Fruit fly (Drosophila melanogaster) whole organism, wandering third instar larva: ENCODE measurements around the gene Imp.

ENCODE experiments used
- CG32264 ChIP-seq: fragments of 200-800 bp; sonication (Bioruptor generic); optimal IDR thresholded peaks from 2 replicates; lab custom pipeline; 2016; ENCODE audit warnings: missing biosample characterization, missing genetic modification characterization
- CG9705 ChIP-seq: fragments of 200-800 bp; sonication (Bioruptor generic); optimal IDR thresholded peaks from 2 replicates; lab custom pipeline; 2018; ENCODE audit warnings: missing biosample characterization, mild to moderate bottlenecking, missing genetic modification characterization
- Hr78 ChIP-seq: fragments of >200 bp; optimal IDR thresholded peaks from 2 replicates; lab custom pipeline; 2017; ENCODE audit warnings: missing biosample characterization, missing genetic modification characterization
- Jra ChIP-seq: sonication (Bioruptor generic); optimal IDR thresholded peaks from 2 replicates; lab custom pipeline; 2016; ENCODE audit warnings: missing biosample characterization, missing genetic modification characterization
- N ChIP-seq: fragments of >200 bp; optimal IDR thresholded peaks from 2 replicates; lab custom pipeline; 2018; ENCODE audit warnings: missing biosample characterization, missing external identifiers, missing genetic modification characterization
- Rel ChIP-seq, 2 experiments: fragments of 200-800 bp; sonication (Bioruptor generic) in 1 of 2; optimal IDR thresholded peaks; 2 replicates in 1 of 2; 3 replicates in 1 of 2; lab custom pipeline; 2016 to 2019; ENCODE audit warnings: mild to moderate bottlenecking in 2 of 2, missing biosample characterization in 2 of 2, missing genetic modification characterization in 2 of 2, moderate library complexity in 1 of 2
- Vsx2 ChIP-seq: fragments of 200-300, 225-300 bp; sonication (Bioruptor generic); optimal IDR thresholded peaks from 2 replicates; lab custom pipeline; 2018; ENCODE audit warnings: missing biosample characterization, missing genetic modification characterization; ENCODE audit not compliant: partially characterized antibody
- dmrt93B ChIP-seq: fragments of 200-800 bp; sonication (Bioruptor generic); optimal IDR thresholded peaks from 2 replicates; lab custom pipeline; 2018; ENCODE audit warnings: missing biosample characterization, mild to moderate bottlenecking, missing genetic modification characterization
- fru ChIP-seq: fragments of 200-800 bp; sonication (Bioruptor generic); optimal IDR thresholded peaks from 3 replicates; lab custom pipeline; 2016; ENCODE audit warnings: missing biosample characterization, mild to moderate bottlenecking, missing genetic modification characterization
- jim ChIP-seq: fragments of 175-275, 200-325 bp; sonication (Bioruptor generic); optimal IDR thresholded peaks from 2 replicates; lab custom pipeline; 2016; ENCODE audit warnings: missing biosample characterization, mild to moderate bottlenecking, missing genetic modification characterization
- pan ChIP-seq: fragments of >200 bp; optimal IDR thresholded peaks from 2 replicates; lab custom pipeline; 2017
- rgr ChIP-seq: fragments of 200-800 bp; sonication (Bioruptor generic); optimal IDR thresholded peaks from 3 replicates; lab custom pipeline; 2016; ENCODE audit warnings: missing biosample characterization, mild to moderate bottlenecking, missing genetic modification characterization
- sv ChIP-seq: fragments of 200-800 bp; sonication (Bioruptor generic); optimal IDR thresholded peaks from 3 replicates; lab custom pipeline; 2016; ENCODE audit warnings: missing biosample characterization, missing genetic modification characterization
- usp ChIP-seq: fragments of >200 bp; optimal IDR thresholded peaks from 2 replicates; lab custom pipeline; 2017; ENCODE audit warnings: missing biosample characterization, missing genetic modification characterization

DNA sequence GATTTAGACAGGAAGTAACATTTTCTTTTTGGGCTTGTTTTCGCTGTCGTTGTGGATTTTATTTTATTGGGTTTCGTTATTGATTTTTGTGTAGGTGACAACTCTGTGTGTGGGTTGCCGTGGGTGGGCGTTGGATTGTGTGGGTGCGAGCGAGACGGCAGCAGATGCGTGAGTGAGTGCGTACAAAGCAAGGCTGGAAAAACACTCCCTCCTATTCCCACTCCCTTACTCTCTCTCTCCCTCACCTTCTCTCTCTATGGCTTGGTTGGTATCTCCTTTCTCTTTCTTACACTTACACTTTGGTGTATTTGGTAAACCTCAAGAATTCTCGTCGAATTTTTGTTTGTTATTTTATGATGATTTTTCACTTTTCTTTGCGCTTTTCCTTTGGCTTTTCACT lies 2.0 kb downstream of the Imp start:
- TF ChIP-seq Hr78 (GFP tag; lab: Kevin White, UChicago) (no peak), fru (GFP tag; lab: Kevin White, UChicago) (no peak), rgr (no peak), CG9705 (no peak), sv (GFP tag; lab: Kevin White, UChicago) (no peak), pan (no peak), usp (GFP tag; lab: Kevin White, UChicago) (no peak), N (GFP tag; lab: Kevin White, UChicago) (no peak), Rel (GFP tag; optimal IDR thresholded peaks at IDR 0.05; lab: Kevin White, UChicago) (no peak), Rel (tag; optimal IDR thresholded peaks at IDR 0.05; lab: Kevin White, UChicago) (no peak), dmrt93B (GFP tag; lab: Kevin White, UChicago) (no peak), Vsx2 (GFP tag; lab: Kevin White, UChicago) (no peak), Jra (no peak), CG32264 (GFP tag; lab: Kevin White, UChicago) (no peak), jim (no peak)
